Worm (Caenorhabditis elegans) whole organism, late embryonic: ENCODE results near the gene mdl-1.

Source experiments
- ceh-9 ChIP-seq: sonication (generic microtip); optimal IDR thresholded peaks from 2 replicates; lab custom pipeline; 2016; ENCODE audit warnings: mild to moderate bottlenecking, missing genetic modification characterization, inconsistent platforms, missing compliant biosample characterization
- fkh-10 ChIP-seq: fragments of 150-350 bp; optimal IDR thresholded peaks from 2 replicates; lab custom pipeline; 2014; ENCODE audit warnings: missing biosample characterization, missing genetic modification reagents, missing genetic modification characterization
- hlh-30 ChIP-seq: sonication (generic microtip); optimal IDR thresholded peaks from 2 replicates; lab custom pipeline; 2017; ENCODE audit warnings: antibody characterized with exemption, missing genetic modification characterization, missing compliant biosample characterization; ENCODE audit not compliant: insufficient read depth
- hlh-8 ChIP-seq: sonication (generic microtip); optimal IDR thresholded peaks from 2 replicates; lab custom pipeline; 2016; ENCODE audit warnings: missing genotype, missing genetic modification characterization, missing compliant biosample characterization
- lim-6 ChIP-seq: sonication (generic microtip); optimal IDR thresholded peaks from 2 replicates; lab custom pipeline; 2016; ENCODE audit warnings: missing genetic modification characterization, missing compliant biosample characterization
- lin-11 ChIP-seq: fragments of 200-800 bp; sonication (Bioruptor generic); optimal IDR thresholded peaks from 2 replicates; lab custom pipeline; 2018; ENCODE audit warnings: mild to moderate bottlenecking, missing genetic modification characterization, missing compliant biosample characterization
- mec-3 ChIP-seq: sonication (generic microtip); optimal IDR thresholded peaks from 2 replicates; lab custom pipeline; 2016; ENCODE audit warnings: borderline replicate concordance, missing genetic modification characterization, missing compliant biosample characterization
- nhr-232 ChIP-seq: sonication (generic microtip); optimal IDR thresholded peaks from 2 replicates; lab custom pipeline; 2016; ENCODE audit warnings: missing genetic modification characterization, missing compliant biosample characterization
- pha-4 ChIP-seq: fragments of 150-350 bp; optimal IDR thresholded peaks from 2 replicates; lab custom pipeline; 2018; ENCODE audit warnings: missing biosample characterization, missing genetic modification reagents, missing genetic modification characterization
- ref-2 ChIP-seq: sonication (generic microtip); optimal IDR thresholded peaks from 2 replicates; lab custom pipeline; 2016; ENCODE audit warnings: missing genetic modification characterization, missing compliant biosample characterization
- sox-2 ChIP-seq: fragments of 200-800 bp; sonication (Bioruptor generic); IDR thresholded peaks from 2 replicates; pipeline ENCODE4 v1.3.6; 2022; ENCODE audit warnings: missing genetic modification reagents, missing genetic modification characterization, missing compliant biosample characterization
- unc-86 ChIP-seq: sonication (generic microtip); optimal IDR thresholded peaks from 2 replicates; lab custom pipeline; 2016; ENCODE audit warnings: missing genetic modification characterization, missing compliant biosample characterization

ce11 chrX:6744537-6744936 lies 2.4 kb downstream of the mdl-1 start:
- TF ChIP-seq lim-6 (tag; lab: Kevin White, UChicago): no peak
- no peak for TF ChIP-seq unc-86 (tag; lab: Kevin White, UChicago)
- TF ChIP-seq hlh-30 (tag; lab: Kevin White, UChicago): no peak
- TF ChIP-seq fkh-10 (GFP tag; lab: Kevin White, UChicago): no peak
- no peak for TF ChIP-seq pha-4 (tag; lab: Kevin White, UChicago)
- TF ChIP-seq mec-3: no peak
- no peak for TF ChIP-seq lin-11 (tag; lab: Kevin White, UChicago)
- no peak for TF ChIP-seq hlh-8 (tag; lab: Kevin White, UChicago)
- TF ChIP-seq sox-2 (GFP tag; lab: Robert Waterston, UW): no peak
- no peak for TF ChIP-seq nhr-232
- no peak for TF ChIP-seq ceh-9 (tag; lab: Kevin White, UChicago)
- no peak for TF ChIP-seq ref-2
